Worm (Caenorhabditis elegans): ENCODE measurements around the gene cyp-33E3.

DNA sequence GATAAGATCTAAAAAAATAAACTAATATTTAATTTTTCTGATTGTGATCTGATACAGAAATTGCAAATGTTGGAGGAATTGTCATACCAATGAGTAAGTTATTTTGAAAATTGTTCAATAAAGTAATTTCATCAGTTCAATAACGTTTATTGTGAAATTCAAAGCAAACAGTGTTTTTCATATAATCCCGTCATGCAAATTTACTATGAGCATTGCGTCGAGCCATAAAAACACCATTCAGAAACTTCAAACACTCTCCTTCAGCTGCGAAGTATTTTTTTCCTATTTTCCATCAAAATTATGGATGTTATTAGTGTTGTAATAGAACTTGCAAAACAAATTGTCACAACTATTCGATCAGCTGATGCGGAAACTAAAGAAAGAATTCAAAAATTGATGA, 37.0 kb downstream of the cyp-33E3 start, which contains the start of gene C49C8.8:
- TF ChIP-seq ces-1 (GFP tag; optimal IDR thresholded peaks at IDR 0.05) (no peak), elt-2 (tag; optimal IDR thresholded peaks at IDR 0.05) (no peak), mep-1 (tag; optimal IDR thresholded peaks at IDR 0.05) (no peak), unc-86 (tag; optimal IDR thresholded peaks at IDR 0.05) (no peak), lin-39 (tag; optimal IDR thresholded peaks at IDR 0.05) (no peak), fkh-10 (GFP tag; optimal IDR thresholded peaks at IDR 0.05) (no peak), nhr-11 (tag; optimal IDR thresholded peaks at IDR 0.05) (no peak), Y116A8C.19 (tag; optimal IDR thresholded peaks at IDR 0.05; ENCODE audit: borderline replicate concordance) (no peak), ama-1 (optimal IDR thresholded peaks at IDR 0.05) (no peak)
